Fruit fly (Drosophila melanogaster): ENCODE results near the gene CG14315.

Gene CG14315

DNA sequence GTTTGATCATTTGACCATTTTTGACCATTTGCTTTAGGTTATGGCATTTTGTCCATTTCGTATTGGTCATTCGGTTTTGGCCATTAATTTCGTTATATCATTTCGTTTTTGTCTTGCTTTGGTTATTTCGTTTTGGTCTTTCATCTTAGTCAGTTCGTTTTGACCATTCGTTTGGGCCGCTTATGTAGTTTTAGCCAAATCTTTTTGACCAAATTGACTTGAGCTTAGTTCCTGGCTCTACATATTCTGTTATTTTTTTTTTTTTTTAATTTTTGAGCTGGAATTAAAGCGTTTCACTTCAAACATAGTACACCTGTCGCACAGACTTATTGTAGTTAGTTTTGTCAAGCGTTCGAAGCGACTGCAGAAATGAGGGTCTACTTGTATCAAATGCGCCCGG, at the start of gene CG14315:
TSS of gene CG14315 (plus strand) at position 301 of the 400 bp plus-strand sequence.
- TF ChIP-seq Sin3A (optimal IDR thresholded peaks at IDR 0.05) = no peak
- TF ChIP-seq insv (optimal IDR thresholded peaks at IDR 0.05) = no peak
- no peak for TF ChIP-seq ttk (optimal IDR thresholded peaks at IDR 0.05)
- no peak for TF ChIP-seq h (optimal IDR thresholded peaks at IDR 0.05)
- no peak for TF ChIP-seq psq (optimal IDR thresholded peaks at IDR 0.05)
- TF ChIP-seq Myc (optimal IDR thresholded peaks at IDR 0.05) = no peak

DNA sequence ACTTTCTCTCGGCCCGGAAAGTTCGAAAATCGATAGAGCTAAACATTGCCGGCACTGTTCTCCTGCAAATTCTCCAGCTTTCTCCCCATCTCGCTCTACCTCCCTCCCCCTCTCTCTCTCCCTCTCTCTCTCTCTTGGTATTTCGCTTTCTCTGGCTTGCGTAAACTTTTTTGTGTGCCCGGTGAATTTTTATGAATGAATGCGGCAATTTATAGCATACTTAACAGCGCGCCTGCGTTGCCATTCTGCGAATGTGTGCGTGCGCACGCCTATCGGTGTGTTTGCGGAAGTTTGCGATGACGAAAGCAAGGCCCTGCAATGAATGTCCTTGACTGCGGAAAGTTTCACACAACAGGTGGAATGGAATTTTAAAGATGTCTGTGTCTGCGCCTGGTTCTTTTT, 46.8 kb upstream of the CG14315 start:
- TF ChIP-seq Sin3A (optimal IDR thresholded peaks at IDR 0.05) (no peak), ttk (optimal IDR thresholded peaks at IDR 0.05) (no peak), insv (optimal IDR thresholded peaks at IDR 0.05) (no peak), Myc (optimal IDR thresholded peaks at IDR 0.05) (no peak), psq (optimal IDR thresholded peaks at IDR 0.05) (no peak), h (optimal IDR thresholded peaks at IDR 0.05) (no peak)

DNA sequence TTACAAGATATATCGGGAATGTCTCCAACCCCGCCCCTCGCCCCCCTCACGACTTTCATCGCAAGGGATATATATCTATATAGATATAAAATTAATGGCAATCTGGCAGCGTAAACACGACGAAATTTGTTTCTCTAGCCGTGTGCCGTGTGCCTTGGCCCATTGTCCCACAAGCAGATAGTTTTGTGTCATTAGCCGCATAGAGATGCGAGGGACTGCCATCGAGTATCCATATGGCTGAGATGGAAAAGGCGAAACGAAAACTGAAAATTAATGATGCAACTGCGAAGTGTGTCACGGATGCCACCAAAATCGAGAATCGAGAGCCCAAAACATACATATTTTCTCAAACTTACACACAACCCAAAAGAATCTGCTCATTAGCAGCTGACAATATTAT, 43.7 kb upstream of the CG14315 start:
- no peak for TF ChIP-seq Myc (optimal IDR thresholded peaks at IDR 0.05)
- TF ChIP-seq h (optimal IDR thresholded peaks at IDR 0.05) = no peak
- no peak for TF ChIP-seq ttk (optimal IDR thresholded peaks at IDR 0.05)
- no peak for TF ChIP-seq Sin3A (optimal IDR thresholded peaks at IDR 0.05)
- no peak for TF ChIP-seq psq (optimal IDR thresholded peaks at IDR 0.05)
- no peak for TF ChIP-seq insv (optimal IDR thresholded peaks at IDR 0.05)

DNA sequence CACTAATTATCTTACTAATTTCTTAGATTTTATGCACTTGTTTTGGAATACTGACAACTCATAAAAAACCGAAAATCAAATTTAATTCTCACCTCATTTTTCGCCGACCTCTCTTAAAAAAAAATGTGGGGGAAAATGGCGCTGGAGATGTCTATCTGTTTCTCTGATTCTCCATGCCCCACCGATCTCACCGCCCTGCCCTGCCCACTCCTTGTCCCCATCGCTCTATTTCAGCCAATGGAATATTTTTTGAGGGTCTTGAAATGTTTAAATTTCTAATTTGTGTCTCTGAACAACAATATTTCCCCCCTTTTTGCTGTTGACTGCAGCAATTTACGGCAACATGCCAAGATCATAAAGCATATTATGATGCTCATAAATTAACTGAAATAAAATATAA, 41.0 kb upstream of the CG14315 start:
- TF ChIP-seq Myc (optimal IDR thresholded peaks at IDR 0.05) = no peak
- TF ChIP-seq psq (optimal IDR thresholded peaks at IDR 0.05) = no peak
- TF ChIP-seq Sin3A (optimal IDR thresholded peaks at IDR 0.05) = no peak
- no peak for TF ChIP-seq ttk (optimal IDR thresholded peaks at IDR 0.05)
- TF ChIP-seq insv (optimal IDR thresholded peaks at IDR 0.05) = no peak
- no peak for TF ChIP-seq h (optimal IDR thresholded peaks at IDR 0.05)

DNA sequence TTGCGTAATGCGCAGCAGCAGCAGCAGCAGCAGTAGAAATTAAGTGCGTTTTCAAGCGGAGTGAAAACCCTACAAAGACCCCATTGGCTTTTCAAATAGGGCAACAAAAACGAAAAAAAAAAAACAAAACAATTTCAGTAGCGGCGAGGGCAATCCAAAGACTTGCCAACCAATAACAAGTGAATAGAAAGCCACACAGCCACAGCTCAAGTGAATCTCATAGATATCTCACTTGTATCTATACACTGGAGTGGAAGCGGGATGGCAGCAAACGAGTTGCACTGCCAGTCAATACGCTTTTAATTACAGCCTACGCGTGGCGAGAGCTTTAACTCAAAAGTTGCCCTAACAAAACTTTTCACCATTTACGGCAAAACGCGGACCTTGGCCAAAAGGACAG, 40.3 kb upstream of the CG14315 start:
- TF ChIP-seq ttk (optimal IDR thresholded peaks at IDR 0.05) (no peak), Sin3A (optimal IDR thresholded peaks at IDR 0.05) (no peak), Myc (optimal IDR thresholded peaks at IDR 0.05) (no peak)

DNA sequence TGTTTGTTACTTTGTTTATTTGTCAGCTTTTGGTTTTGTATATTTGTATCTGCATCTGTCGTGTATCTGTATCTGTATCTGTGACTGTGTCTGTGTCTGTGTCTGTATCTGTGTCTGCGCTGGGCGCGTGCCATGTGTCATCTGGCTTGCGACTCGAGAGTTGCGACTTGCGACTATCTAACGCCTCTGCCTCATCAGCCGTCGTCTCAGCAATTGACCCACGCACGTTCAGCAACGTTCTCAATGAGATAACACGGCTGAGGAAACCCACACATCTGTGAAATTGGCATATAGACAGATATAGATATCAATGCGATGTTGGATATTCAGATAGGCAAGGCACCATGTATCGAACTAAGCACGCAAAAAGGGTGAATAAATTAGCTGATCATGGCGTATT, 39.8 kb upstream of the CG14315 start:
- TF ChIP-seq h (optimal IDR thresholded peaks at IDR 0.05) (no peak), Myc (optimal IDR thresholded peaks at IDR 0.05) (no peak), ttk (optimal IDR thresholded peaks at IDR 0.05) (no peak), Sin3A (optimal IDR thresholded peaks at IDR 0.05) (no peak), psq (optimal IDR thresholded peaks at IDR 0.05) (no peak), insv (optimal IDR thresholded peaks at IDR 0.05) (no peak)

DNA sequence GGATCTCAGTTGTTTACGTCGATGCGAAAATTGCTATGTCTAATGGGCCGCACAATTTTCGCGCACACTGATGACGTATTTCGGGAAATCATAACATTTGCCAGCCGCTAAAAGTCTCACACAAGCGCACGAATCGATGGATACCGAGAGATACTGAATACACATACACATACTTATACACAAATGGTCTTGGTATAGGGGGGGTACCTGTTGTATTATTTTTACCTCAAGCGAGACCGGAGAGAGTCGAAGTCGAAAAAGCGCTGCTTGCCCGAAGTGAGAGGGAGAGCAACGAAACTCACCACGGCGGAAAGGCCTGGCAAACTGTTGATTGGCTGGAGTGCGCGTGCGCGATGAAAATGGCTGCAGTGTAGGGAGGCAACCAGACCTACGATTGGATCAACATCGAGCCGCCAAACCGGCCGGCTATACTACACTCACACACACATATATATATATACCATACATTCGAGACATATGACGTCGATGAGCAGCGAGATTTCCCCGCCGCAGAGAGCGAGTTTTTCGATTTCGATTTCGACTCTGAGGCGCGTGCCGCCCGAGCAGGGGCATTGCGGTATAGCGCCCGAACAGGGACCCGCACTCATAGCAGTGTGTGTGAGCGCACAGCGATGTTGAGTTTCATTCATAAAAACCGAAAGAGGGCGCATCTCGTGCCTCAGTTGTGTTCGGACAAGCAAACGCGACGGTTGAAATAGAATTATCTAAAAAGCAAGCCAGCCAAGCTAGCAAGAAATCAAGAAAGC, 36.9 kb upstream of the CG14315 start:
- TF ChIP-seq h (optimal IDR thresholded peaks at IDR 0.05) (no peak), Sin3A (optimal IDR thresholded peaks at IDR 0.05) (no peak), Myc (optimal IDR thresholded peaks at IDR 0.05) (no peak), ttk (optimal IDR thresholded peaks at IDR 0.05) (no peak), psq (optimal IDR thresholded peaks at IDR 0.05) (no peak), insv (optimal IDR thresholded peaks at IDR 0.05) (no peak)

DNA sequence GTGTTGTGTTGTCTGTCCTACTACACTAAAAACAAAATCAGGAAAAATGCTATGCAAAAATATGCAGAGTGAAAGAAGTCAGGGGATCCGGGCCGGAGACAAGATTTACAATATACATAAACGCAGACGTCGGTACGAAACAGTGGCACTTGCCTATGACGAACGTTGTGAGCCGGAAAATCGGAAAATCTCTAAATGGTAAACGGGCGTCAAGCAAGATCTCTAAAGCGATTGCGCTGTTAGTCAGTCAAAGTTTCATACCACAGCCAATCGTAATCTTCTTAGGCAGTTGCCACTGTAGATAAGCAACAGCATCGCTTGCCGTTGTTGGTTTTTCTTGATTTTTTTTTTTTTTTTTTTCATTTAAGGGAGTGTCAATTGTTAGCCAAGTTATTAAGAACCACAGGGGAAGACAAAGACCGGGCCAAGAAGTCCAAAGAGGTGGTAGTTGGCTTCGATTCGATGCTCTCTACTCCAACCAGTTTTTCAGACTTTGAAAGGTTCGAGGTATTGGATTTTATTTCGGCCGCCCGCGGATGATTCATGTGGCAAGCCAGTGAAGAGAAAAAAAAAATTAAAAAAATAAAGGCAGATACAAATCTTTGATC, 33.4 kb upstream of the CG14315 start:
- TF ChIP-seq insv (optimal IDR thresholded peaks at IDR 0.05) (no peak), Sin3A (optimal IDR thresholded peaks at IDR 0.05) (no peak), psq (optimal IDR thresholded peaks at IDR 0.05) (no peak), Myc (optimal IDR thresholded peaks at IDR 0.05) (no peak), ttk (optimal IDR thresholded peaks at IDR 0.05) (no peak), h (optimal IDR thresholded peaks at IDR 0.05) (no peak)

DNA sequence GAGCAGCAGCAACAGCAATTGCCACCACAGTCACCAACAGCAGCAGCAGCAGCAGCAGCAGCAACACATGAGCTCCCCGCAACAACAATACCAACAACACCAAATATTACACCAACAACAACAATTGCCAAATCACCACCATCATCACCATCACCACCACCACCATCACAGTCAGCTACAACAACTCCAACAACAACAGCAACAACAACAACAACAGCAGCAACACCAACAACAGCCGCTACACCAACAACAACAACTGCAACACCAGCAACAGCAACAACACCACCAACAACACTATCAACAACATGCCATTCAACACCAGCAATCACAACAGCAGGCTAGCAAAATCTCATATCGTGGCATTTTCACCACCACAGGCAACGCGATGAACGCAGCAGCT, 27.8 kb upstream of the CG14315 start:
- TF ChIP-seq h (optimal IDR thresholded peaks at IDR 0.05) = no peak
- TF ChIP-seq psq (optimal IDR thresholded peaks at IDR 0.05) = no peak
- TF ChIP-seq Sin3A (optimal IDR thresholded peaks at IDR 0.05) = no peak
- TF ChIP-seq ttk (optimal IDR thresholded peaks at IDR 0.05) = no peak
- no peak for TF ChIP-seq Myc (optimal IDR thresholded peaks at IDR 0.05)
- no peak for TF ChIP-seq insv (optimal IDR thresholded peaks at IDR 0.05)

DNA sequence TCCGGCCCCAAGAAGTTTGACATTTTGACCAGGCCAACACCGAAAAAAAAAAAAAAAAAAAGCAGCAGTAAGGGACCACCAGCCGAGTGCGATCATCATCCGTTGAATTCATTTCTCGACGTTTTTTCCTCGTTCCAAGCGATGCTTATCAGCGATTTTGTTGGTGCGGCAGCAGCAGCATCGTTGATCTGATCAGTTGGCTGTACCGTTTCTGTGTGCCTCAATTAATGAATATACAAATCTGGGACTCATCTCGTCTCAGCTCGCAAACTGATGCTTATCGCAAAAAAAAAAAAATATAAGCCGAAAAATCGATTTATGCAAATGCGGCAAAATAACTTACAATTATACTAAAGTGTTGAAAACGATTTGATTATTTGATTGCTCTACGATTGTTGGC, 13.6 kb upstream of the CG14315 start:
- TF ChIP-seq h (optimal IDR thresholded peaks at IDR 0.05) (no peak), Sin3A (optimal IDR thresholded peaks at IDR 0.05) (no peak), Myc (optimal IDR thresholded peaks at IDR 0.05) (no peak), insv (optimal IDR thresholded peaks at IDR 0.05) (no peak), ttk (optimal IDR thresholded peaks at IDR 0.05) (no peak), psq (optimal IDR thresholded peaks at IDR 0.05) (no peak)

DNA sequence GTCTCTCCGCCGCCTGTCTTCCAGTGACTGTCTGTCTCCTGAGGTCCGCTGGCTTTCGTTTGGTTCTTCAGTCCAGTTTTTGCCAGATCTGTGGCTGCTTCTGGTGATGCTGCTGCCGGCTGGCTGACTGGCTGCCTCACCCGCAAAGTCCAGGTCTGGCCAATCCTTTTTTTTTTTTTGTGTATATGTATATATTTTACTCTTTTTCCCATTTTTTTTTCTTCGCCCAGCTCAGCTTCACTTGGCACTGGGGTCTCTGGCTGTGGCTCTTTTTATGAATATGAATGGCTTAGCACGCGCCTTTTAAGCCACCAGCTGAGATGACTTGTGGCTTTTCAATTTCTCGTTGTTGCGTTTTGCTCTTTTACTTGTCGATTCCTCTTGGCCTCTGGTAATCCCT, 11.9 kb upstream of the CG14315 start:
- TF ChIP-seq psq (optimal IDR thresholded peaks at IDR 0.05) (no peak), ttk (optimal IDR thresholded peaks at IDR 0.05) (no peak), Myc (optimal IDR thresholded peaks at IDR 0.05) (no peak), insv (optimal IDR thresholded peaks at IDR 0.05) (no peak), h (optimal IDR thresholded peaks at IDR 0.05) (no peak), Sin3A (optimal IDR thresholded peaks at IDR 0.05) (no peak)

DNA sequence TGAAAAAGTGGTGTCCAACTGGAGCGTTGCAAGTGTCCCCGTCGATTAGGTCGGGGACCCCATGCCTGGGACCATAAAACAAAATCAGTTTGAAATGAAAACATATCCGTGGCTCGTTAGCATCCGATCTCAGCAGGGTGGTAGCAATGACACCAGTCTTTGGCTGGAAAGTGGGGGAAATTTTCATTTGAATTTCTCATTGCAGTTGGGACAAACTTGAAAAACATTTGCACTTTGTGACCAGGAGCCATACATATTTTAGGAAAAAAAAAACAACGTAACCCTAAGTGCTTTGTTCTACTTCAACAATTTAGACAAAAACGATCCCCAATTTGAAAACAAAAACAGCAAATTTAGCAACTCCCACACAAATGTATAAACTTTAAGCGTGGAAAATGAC, 6.7 kb upstream of the CG14315 start, which contains the start of gene CG14316:
TSS of gene CG14316 (plus strand) at position 301 of the 400 bp plus-strand sequence.
- TF ChIP-seq ttk (optimal IDR thresholded peaks at IDR 0.05) = no peak
- TF ChIP-seq h (optimal IDR thresholded peaks at IDR 0.05) = no peak
- no peak for TF ChIP-seq Sin3A (optimal IDR thresholded peaks at IDR 0.05)
- no peak for TF ChIP-seq insv (optimal IDR thresholded peaks at IDR 0.05)

DNA sequence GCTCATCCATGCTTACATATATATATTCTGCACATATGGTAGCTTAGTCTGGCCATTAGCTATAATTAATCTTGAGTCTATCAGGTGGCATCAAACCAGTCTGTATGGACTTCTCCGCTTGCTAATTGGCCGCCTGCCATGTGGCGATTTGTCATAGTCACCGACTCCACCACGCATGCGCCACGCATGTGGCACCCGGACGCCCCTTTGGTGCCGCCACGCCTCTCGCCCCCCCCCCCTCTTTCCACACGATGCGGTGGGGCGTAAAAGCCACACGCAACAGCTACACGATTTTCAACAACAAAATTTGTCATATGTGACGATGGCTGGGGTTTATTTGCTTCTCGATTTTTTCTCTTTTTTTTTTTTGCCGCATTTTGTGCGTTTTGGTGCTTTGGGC, 4.8 kb upstream of the CG14315 start:
- no peak for TF ChIP-seq psq (optimal IDR thresholded peaks at IDR 0.05)
- no peak for TF ChIP-seq ttk (optimal IDR thresholded peaks at IDR 0.05)
- no peak for TF ChIP-seq Sin3A (optimal IDR thresholded peaks at IDR 0.05)
- no peak for TF ChIP-seq h (optimal IDR thresholded peaks at IDR 0.05)
- no peak for TF ChIP-seq insv (optimal IDR thresholded peaks at IDR 0.05)
- no peak for TF ChIP-seq Myc (optimal IDR thresholded peaks at IDR 0.05)
